Worm (Caenorhabditis elegans) whole organism, young adult: ENCODE measurements around the gene irld-33.
"Not testable (repeated sequence)": the region's sequence is repeated elsewhere in the genome, so short reads cannot be mapped to it uniquely, and the experiment has no call there.

ENCODE experiments used
- B0035.1 ChIP-seq: sonication (generic microtip); optimal IDR thresholded peaks from 2 replicates; lab custom pipeline; 2016; ENCODE audit warnings: missing genetic modification characterization, mild to moderate bottlenecking, missing compliant biosample characterization, missing genotype, missing genetic modification reagents
- F33H1.4 ChIP-seq: fragments of 200-800 bp; sonication (Bioruptor generic); IDR thresholded peaks from 2 replicates; pipeline ENCODE4 v1.3.6; 2022; ENCODE audit warnings: missing genetic modification reagents, missing genetic modification characterization, missing compliant biosample characterization
- F37B4.10 ChIP-seq: fragments of 200-800 bp; sonication (Bioruptor generic); IDR thresholded peaks from 2 replicates; pipeline ENCODE4 v1.3.6; 2022; ENCODE audit warnings: missing genetic modification characterization, missing compliant biosample characterization
- F55B11.4 ChIP-seq: sonication (generic microtip); optimal IDR thresholded peaks from 2 replicates; lab custom pipeline; 2016; ENCODE audit warnings: missing compliant biosample characterization, missing genetic modification characterization, borderline replicate concordance; ENCODE audit not compliant: insufficient read depth
- F57A8.1 ChIP-seq: fragments of 200-800 bp; sonication (Bioruptor generic); optimal IDR thresholded peaks from 2 replicates; lab custom pipeline; 2018; ENCODE audit warnings: mild to moderate bottlenecking, missing genetic modification characterization, moderate library complexity, missing compliant biosample characterization
- F57C9.4 ChIP-seq: sonication (generic microtip); optimal IDR thresholded peaks from 2 replicates; lab custom pipeline; 2017; ENCODE audit warnings: mild to moderate bottlenecking, missing genetic modification characterization, missing compliant biosample characterization
- T26A5.8 ChIP-seq: sonication (generic microtip); optimal IDR thresholded peaks from 2 replicates; lab custom pipeline; 2016; ENCODE audit warnings: missing genetic modification characterization, missing compliant biosample characterization
- Y53F4B.3 ChIP-seq: fragments of 200-800 bp; sonication (Bioruptor generic); IDR thresholded peaks from 2 replicates; pipeline ENCODE4 v1.3.6; 2022; ENCODE audit warnings: missing genetic modification reagents, missing genetic modification characterization, missing compliant biosample characterization
- attf-6 ChIP-seq: fragments of 200-800 bp; sonication (Bioruptor generic); IDR thresholded peaks from 2 replicates; pipeline ENCODE4 v1.3.6; 2022; ENCODE audit warnings: missing genetic modification reagents, missing genetic modification characterization, missing compliant biosample characterization
- die-1 ChIP-seq: sonication (generic microtip); optimal IDR thresholded peaks from 2 replicates; lab custom pipeline; 2016; ENCODE audit warnings: missing genotype, mild to moderate bottlenecking, missing genetic modification characterization, missing compliant biosample characterization
- dox-1 ChIP-seq: fragments of 200-800 bp; sonication (Bioruptor generic); IDR thresholded peaks from 2 replicates; pipeline ENCODE4 v1.3.6; 2022; ENCODE audit warnings: missing genetic modification reagents, missing genetic modification characterization, missing compliant biosample characterization
- dpff-1 ChIP-seq: sonication (generic microtip); optimal IDR thresholded peaks from 2 replicates; lab custom pipeline; 2017; ENCODE audit warnings: mild to moderate bottlenecking, missing genetic modification characterization, missing compliant biosample characterization
- ets-4 ChIP-seq: fragments of 200-800 bp; sonication (Bioruptor generic); optimal IDR thresholded peaks from 2 replicates; lab custom pipeline; 2018; ENCODE audit warnings: mild to moderate bottlenecking, missing genetic modification characterization, missing compliant biosample characterization
- him-1 ChIP-seq: sonication (generic microtip); optimal IDR thresholded peaks from 2 replicates; lab custom pipeline; 2016; ENCODE audit warnings: missing genotype, missing genetic modification reagents, missing genetic modification characterization, missing compliant biosample characterization
- hrde-1 ChIP-seq: sonication (generic microtip); optimal IDR thresholded peaks from 2 replicates; lab custom pipeline; 2016; ENCODE audit warnings: missing genetic modification characterization, mild to moderate bottlenecking, missing compliant biosample characterization, moderate library complexity, missing genotype, missing genetic modification reagents, borderline replicate concordance
- hsf-1 ChIP-seq: fragments of 200-800 bp; sonication (Bioruptor generic); IDR thresholded peaks from 2 replicates; pipeline ENCODE4 v1.3.6; 2022; ENCODE audit warnings: missing genetic modification reagents, missing genetic modification characterization, missing compliant biosample characterization
- lag-1 ChIP-seq: fragments of 200-800 bp; sonication (Bioruptor generic); IDR thresholded peaks from 2 replicates; pipeline ENCODE4 v1.3.6; 2022; ENCODE audit warnings: missing genetic modification reagents, missing genetic modification characterization, missing compliant biosample characterization
- lir-1 ChIP-seq: fragments of 200-800 bp; sonication (Bioruptor generic); conservative IDR thresholded peaks from 2 replicates; pipeline ENCODE4 v1.3.6; 2022; ENCODE audit warnings: missing genetic modification reagents, missing genetic modification characterization, missing compliant biosample characterization
- lsy-27 ChIP-seq: sonication (generic microtip); optimal IDR thresholded peaks from 2 replicates; lab custom pipeline; 2017; ENCODE audit warnings: missing genetic modification characterization, mild to moderate bottlenecking, missing compliant biosample characterization, antibody characterized with exemption, missing genotype, borderline replicate concordance; ENCODE audit not compliant: insufficient read depth
- mes-4 ChIP-seq: sonication (generic microtip); optimal IDR thresholded peaks from 2 replicates; lab custom pipeline; 2016; ENCODE audit warnings: missing genotype, missing genetic modification characterization, missing compliant biosample characterization
- nfya-2 ChIP-seq: fragments of 200-800 bp; sonication (Bioruptor generic); IDR thresholded peaks from 2 replicates; pipeline ENCODE4 v1.3.6; 2022; ENCODE audit warnings: missing genetic modification reagents, missing genetic modification characterization, missing compliant biosample characterization
- nhr-120 ChIP-seq: fragments of 200-800 bp; sonication (Bioruptor generic); IDR thresholded peaks from 2 replicates; pipeline ENCODE4 v1.3.6; 2022; ENCODE audit warnings: missing genetic modification characterization, missing compliant biosample characterization
- nhr-179 ChIP-seq: sonication (generic microtip); optimal IDR thresholded peaks from 2 replicates; lab custom pipeline; 2016; ENCODE audit warnings: mild to moderate bottlenecking, missing genetic modification characterization, missing compliant biosample characterization
- nhr-80 ChIP-seq: sonication (generic microtip); optimal IDR thresholded peaks from 2 replicates; lab custom pipeline; 2016; ENCODE audit warnings: missing genetic modification characterization, missing compliant biosample characterization
- nhr-90 ChIP-seq: sonication (generic microtip); optimal IDR thresholded peaks from 2 replicates; lab custom pipeline; 2016; ENCODE audit warnings: missing genotype, mild to moderate bottlenecking, missing genetic modification characterization, missing compliant biosample characterization
- pha-4 ChIP-seq: fragments of 150-350 bp; sonication (generic microtip); optimal IDR thresholded peaks from 2 replicates; lab custom pipeline; 2014; ENCODE audit warnings: missing biosample characterization, missing genetic modification reagents, missing genetic modification characterization
- rec-8 ChIP-seq, 2 experiments: sonication (generic microtip); optimal IDR thresholded peaks; 2 replicates each; lab custom pipeline; 2016; ENCODE audit warnings: mild to moderate bottlenecking in 2 of 2, missing genetic modification characterization in 2 of 2, missing genetic modification reagents in 2 of 2, missing genotype in 2 of 2, missing biosample characterization in 1 of 2, missing compliant biosample characterization in 1 of 2, moderate library complexity in 1 of 2
- repo-1 ChIP-seq: sonication (generic microtip); optimal IDR thresholded peaks from 2 replicates; lab custom pipeline; 2017; ENCODE audit warnings: mild to moderate bottlenecking, missing genetic modification characterization, missing compliant biosample characterization
- snpc-3.4 ChIP-seq: sonication (generic microtip); optimal IDR thresholded peaks from 2 replicates; lab custom pipeline; 2017; ENCODE audit warnings: missing genetic modification characterization, mild to moderate bottlenecking, missing compliant biosample characterization, antibody characterized with exemption, moderate library complexity, missing genotype, missing genetic modification reagents
- unc-130 ChIP-seq: sonication (generic microtip); optimal IDR thresholded peaks from 2 replicates; lab custom pipeline; 2016; ENCODE audit warnings: missing genetic modification reagents, missing genetic modification characterization, missing compliant biosample characterization
- unc-62 ChIP-seq: fragments of 150-350 bp; optimal IDR thresholded peaks from 2 replicates; lab custom pipeline; 2014; ENCODE audit warnings: missing biosample characterization, missing genetic modification reagents, missing genetic modification characterization
- zfh-2 ChIP-seq: fragments of 200-800 bp; sonication (Bioruptor generic); conservative IDR thresholded peaks from 2 replicates; pipeline ENCODE4 v1.3.6; 2022; ENCODE audit warnings: missing genetic modification reagents, missing genetic modification characterization, missing compliant biosample characterization
- ztf-28 ChIP-seq: fragments of 200-800 bp; sonication (Bioruptor generic); IDR thresholded peaks from 2 replicates; pipeline ENCODE4 v1.3.6; 2022; ENCODE audit warnings: missing genetic modification reagents, missing genetic modification characterization, missing compliant biosample characterization

Gene irld-33

DNA sequence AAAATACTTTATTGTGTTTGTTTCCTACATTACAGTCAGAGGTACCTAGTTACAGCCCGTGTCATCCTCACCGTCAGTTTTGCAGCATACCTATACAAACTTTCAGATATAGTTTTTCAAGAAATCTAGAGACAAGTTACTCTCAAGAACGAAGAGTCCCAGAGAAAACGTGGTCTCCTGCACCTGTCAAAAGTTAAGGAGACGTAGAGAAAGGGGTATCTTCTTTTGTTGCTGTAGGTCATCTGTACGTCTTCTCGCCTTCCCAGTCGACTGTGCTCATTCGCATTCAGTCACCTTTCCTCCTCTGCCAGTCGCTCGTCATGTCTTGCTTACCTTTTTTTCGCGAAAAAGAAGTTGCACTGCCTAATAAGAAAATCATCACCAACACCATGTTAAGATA is 22.7 kb downstream of the irld-33 start, which contains the start of gene F36H5.4:
TSS of gene F36H5.4 (plus strand) at position 301 of the 400 bp plus-strand sequence.
- TF ChIP-seq snpc-3.4 (no peak), nhr-90 (tag; lab: Kevin White, UChicago) (no peak), pha-4 (no peak), unc-62 (GFP tag; lab: Kevin White, UChicago) (no peak), unc-130 (GFP tag; lab: Kevin White, UChicago) (no peak), attf-6 (GFP tag; lab: Robert Waterston, UW) (no peak), ets-4 (GFP tag; lab: Kevin White, UChicago) (no peak), F57A8.1 (GFP tag; lab: Kevin White, UChicago) (no peak), rec-8 (tag; optimal IDR thresholded peaks at IDR 0.05; lab: Kevin White, UChicago) (no peak), him-1 (tag; lab: Kevin White, UChicago) (no peak)
- TF ChIP-seq, all 124 proteins: peak for 0

- no peak for TF ChIP-seq F55B11.4 (tag; lab: Kevin White, UChicago)
- TF ChIP-seq dpff-1, result no peak
- no peak for TF ChIP-seq hrde-1
- TF ChIP-seq nhr-120, result no peak
- no peak for TF ChIP-seq zfh-2 (GFP tag; lab: Robert Waterston, UW)
- no peak for TF ChIP-seq nfya-2 (GFP tag; lab: Robert Waterston, UW)
- TF ChIP-seq, all 124 proteins: peak for 0
Measured at ce11 chrII:1763072-1763471, 24.2 kb downstream of the irld-33 start, which contains the start of gene math-28. math-28 (plus strand) TSS chrII:1763372.

DNA sequence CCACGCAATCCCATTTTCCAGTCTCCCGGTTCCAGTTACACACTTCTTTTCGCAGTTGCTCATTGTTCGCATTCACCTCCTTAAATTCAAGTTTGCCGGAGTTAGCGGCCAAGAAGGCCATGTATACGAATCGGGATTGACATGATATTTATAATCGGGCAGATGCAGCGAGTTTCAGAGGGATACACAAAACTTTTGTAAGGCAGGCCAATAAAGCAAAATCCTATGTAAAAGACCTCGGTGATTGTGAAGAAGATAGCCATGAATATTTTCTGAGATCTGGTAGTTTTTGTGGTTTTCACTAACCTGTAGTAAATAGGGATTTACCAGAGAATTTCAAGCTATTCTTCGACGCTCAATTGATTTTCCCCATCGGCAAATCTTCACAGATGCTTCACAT is 27.9 kb downstream of the irld-33 start:
- TF ChIP-seq repo-1 (tag; lab: Kevin White, UChicago) (no peak), B0035.1 (tag; lab: Kevin White, UChicago) (no peak), T26A5.8 (tag; lab: Kevin White, UChicago) (no peak), lsy-27 (tag; lab: Kevin White, UChicago) (no peak), mes-4 (tag; lab: Kevin White, UChicago) (no peak), F57C9.4 (tag; lab: Kevin White, UChicago) (no peak), die-1 (tag; lab: Kevin White, UChicago) (no peak), lag-1 (no peak), Y53F4B.3 (GFP tag; lab: Robert Waterston, UW) (no peak), nhr-179 (tag; lab: Kevin White, UChicago) (no peak), hsf-1 (GFP tag; lab: Robert Waterston, UW) (no peak), F37B4.10 (GFP tag; lab: Robert Waterston, UW) (no peak)

ce11 chrII:1767458-1767857 is 28.6 kb downstream of the irld-33 start:
- 0 out of 2 replicates have a peak, but pooled peaks have one; percentile 14 for TF ChIP-seq dox-1
- TF ChIP-seq nhr-80 (tag; lab: Kevin White, UChicago), result peak; percentile 36

DNA sequence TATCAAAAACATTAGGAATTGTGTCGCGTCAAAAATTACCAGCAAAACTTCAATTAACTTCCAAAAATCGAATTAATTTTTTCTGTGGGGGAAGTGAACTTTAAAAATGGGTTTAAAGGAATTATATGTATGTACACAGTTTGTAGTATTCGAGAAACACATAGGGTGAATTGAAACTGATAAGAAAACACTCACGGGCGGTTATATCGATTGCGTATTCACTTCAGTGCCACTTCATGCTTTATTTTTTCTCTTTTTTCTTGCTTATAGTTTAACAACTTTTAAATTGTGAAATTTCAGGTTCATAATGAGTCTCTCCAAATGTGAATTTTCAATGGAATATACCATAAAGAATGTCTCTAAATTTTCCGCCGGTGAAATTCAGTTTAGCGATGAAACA is 32.5 kb downstream of the irld-33 start, which contains the start of gene math-26:
TSS of gene math-26 (plus strand) at position 301 of the 400 bp plus-strand sequence.
- not testable (repeated sequence) for TF ChIP-seq ztf-28, F33H1.4, lir-1 (GFP tag; lab: Robert Waterston, UW)
